Fruit fly (Drosophila melanogaster): ENCODE results near the gene btl.

DNA sequence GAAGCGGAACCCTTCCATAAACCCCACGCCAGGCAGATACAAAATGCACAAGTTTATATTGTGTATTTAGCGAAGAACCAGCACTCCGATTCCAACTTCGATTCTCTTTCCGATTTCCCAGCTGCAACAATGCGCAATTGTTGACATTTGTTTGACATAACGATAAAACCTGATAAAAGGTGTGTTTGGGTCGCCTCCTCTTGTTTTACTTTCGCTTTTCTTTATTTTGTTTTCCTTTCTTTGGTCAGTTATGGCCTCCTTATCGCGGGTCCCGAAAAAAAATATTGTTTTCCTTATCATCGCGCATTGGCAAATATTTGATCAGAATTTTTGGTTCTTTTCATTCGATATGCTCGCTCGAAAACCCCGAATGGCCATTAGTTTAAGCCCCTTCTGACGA, 29.4 kb downstream of the btl start:
- TF ChIP-seq h (optimal IDR thresholded peaks at IDR 0.05) (no peak), Sin3A (optimal IDR thresholded peaks at IDR 0.05) (no peak), insv (optimal IDR thresholded peaks at IDR 0.05) (no peak), psq (optimal IDR thresholded peaks at IDR 0.05) (no peak), ttk (optimal IDR thresholded peaks at IDR 0.05) (no peak)
